Fruit fly (Drosophila melanogaster): ENCODE measurements around the gene CG13073.

The CG13073 gene

dm6 chr3L:16167723-16168386, 49.2 kb downstream of the CG13073 start (continued):
- TF ChIP-seq Lpt (GFP tag; optimal IDR thresholded peaks at IDR 0.05) (no peak), zen2 (GFP tag; IDR thresholded peaks at IDR 0.05; ENCODE audit: partially characterized antibody) (no peak), nom (GFP tag; optimal IDR thresholded peaks at IDR 0.05) (peak; percentile 0), gem (tag; optimal IDR thresholded peaks at IDR 0.05) (peak; percentile 9), CG3726 (GFP tag; IDR thresholded peaks at IDR 0.05) (no peak), Side (GFP tag; optimal IDR thresholded peaks at IDR 0.05) (no peak), gfzf (GFP tag; optimal IDR thresholded peaks at IDR 0.05) (no peak), CG8478 (optimal IDR thresholded peaks at IDR 0.05) (no peak)

DNA sequence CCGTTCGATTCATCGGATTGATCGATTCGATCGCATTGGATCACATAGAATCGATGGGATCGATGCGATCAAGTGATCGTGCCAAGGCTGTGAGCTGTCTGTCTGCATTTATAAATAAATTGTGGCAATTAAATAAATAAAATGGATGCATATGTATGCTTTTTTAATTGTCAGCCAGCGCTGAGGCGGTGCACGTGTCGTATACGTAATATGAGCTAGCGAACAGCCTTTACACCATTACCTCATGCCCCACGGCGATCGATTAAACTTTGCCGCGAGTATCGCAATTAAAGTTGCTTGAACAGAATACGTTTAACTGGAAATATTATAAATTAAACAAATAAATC, 50.1 kb downstream of the CG13073 start:
- TF ChIP-seq CG7963 (GFP tag; IDR thresholded peaks at IDR 0.05; ENCODE audit: partially characterized antibody) (0 out of 3 replicates have a peak, but pooled peaks have one; percentile 11), CG1529 (GFP tag; optimal IDR thresholded peaks at IDR 0.05) (no peak), Med (GFP tag) (peak; percentile 15)

DNA sequence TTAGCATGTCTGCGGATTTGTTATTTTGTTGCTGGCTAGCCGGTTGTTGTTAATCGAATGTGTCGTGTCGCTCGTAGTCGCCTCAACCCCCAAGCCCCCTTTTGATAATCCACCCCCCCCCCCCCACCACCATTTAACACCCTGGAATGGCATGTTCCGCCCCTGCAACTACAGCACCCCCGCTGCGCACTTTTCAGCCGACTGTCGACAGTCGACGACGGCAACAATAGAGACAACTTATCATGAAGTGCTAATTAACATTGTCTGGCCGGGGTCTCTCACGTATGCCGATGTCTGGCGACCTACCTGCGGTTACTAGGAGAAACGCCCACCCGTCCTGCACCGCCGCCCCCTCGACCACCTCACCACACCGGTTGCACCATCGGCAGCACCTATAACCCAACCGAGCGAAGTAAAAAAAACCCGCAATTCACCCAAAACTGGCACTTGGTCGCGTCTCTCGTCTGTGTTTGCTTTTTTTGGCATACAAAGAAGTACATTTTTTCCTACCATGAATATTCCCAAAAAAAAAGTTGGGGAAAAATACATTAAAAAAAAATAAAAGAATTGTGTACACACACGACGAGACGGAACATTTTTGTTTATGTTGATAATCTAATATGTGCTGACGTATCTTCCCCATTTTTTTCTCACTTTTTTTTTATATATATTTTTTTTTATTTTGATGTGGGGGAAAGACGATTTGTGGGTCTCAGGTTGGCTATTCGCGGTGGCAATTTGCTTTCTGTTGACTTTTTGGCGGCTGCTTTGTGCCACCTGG, 50.7 kb downstream of the CG13073 start:
- TF ChIP-seq sqz (GFP tag; optimal IDR thresholded peaks at IDR 0.05): peak; percentile 82
- TF ChIP-seq unc-4 (GFP tag; IDR thresholded peaks at IDR 0.05; ENCODE audit: partially characterized antibody): no peak
- no peak for TF ChIP-seq Blimp-1 (GFP tag; optimal IDR thresholded peaks at IDR 0.05)
- peak; percentile 91 for TF ChIP-seq crol (GFP tag; IDR thresholded peaks at IDR 0.05)
- TF ChIP-seq CG17359 (tag; optimal IDR thresholded peaks at IDR 0.05): peak; percentile 31
- TF ChIP-seq CG7372 (GFP tag; IDR thresholded peaks at IDR 0.05): no peak
- TF ChIP-seq mam (GFP tag; optimal IDR thresholded peaks at IDR 0.05): no peak
- TF ChIP-seq vvl (GFP tag; IDR thresholded peaks at IDR 0.05): peak; percentile 21; the same call in 1 of the 2 replicates
- TF ChIP-seq ATbp (GFP tag; optimal IDR thresholded peaks at IDR 0.05): peak; percentile 30
- TF ChIP-seq BtbVII (GFP tag; optimal IDR thresholded peaks at IDR 0.05): peak; percentile 1
- TF ChIP-seq CG6813 (GFP tag; optimal IDR thresholded peaks at IDR 0.05): peak; percentile 2
- TF ChIP-seq Dip3 (GFP tag; optimal IDR thresholded peaks at IDR 0.05): no peak
- no peak for TF ChIP-seq CG8478 (optimal IDR thresholded peaks at IDR 0.05)
- TF ChIP-seq cwo (GFP tag; optimal IDR thresholded peaks at IDR 0.05): peak; percentile 45
- TF ChIP-seq CG10654 (GFP tag; optimal IDR thresholded peaks at IDR 0.05): no peak
- no peak for TF ChIP-seq CG15514 (GFP tag; optimal IDR thresholded peaks at IDR 0.05)
- TF ChIP-seq so (GFP tag; IDR thresholded peaks at IDR 0.05): 0 out of 3 replicates have a peak, but pooled peaks have one; percentile 31
- no peak for TF ChIP-seq slou (GFP tag; optimal IDR thresholded peaks at IDR 0.05)
- TF ChIP-seq CG2116 (GFP tag; optimal IDR thresholded peaks at IDR 0.05): no peak
- peak; percentile 19; the same call in 1 of the 2 replicates for TF ChIP-seq CG32772 (GFP tag; IDR thresholded peaks at IDR 0.05)
- TF ChIP-seq CG7745 (tag; optimal IDR thresholded peaks at IDR 0.05): no peak
- TF ChIP-seq Med (GFP tag): peak; percentile 67
- TF ChIP-seq vfl (GFP tag; optimal IDR thresholded peaks at IDR 0.05): no peak
- TF ChIP-seq otp (GFP tag; IDR thresholded peaks at IDR 0.05): peak; percentile 62; the same call in 2 of the 3 replicates
- TF ChIP-seq cato (GFP tag; optimal IDR thresholded peaks at IDR 0.05; ENCODE audit: borderline replicate concordance): no peak
- peak; percentile 27 for TF ChIP-seq sd (tag; optimal IDR thresholded peaks at IDR 0.05)
- 0 out of 2 replicates have a peak, but pooled peaks have one; percentile 23 for TF ChIP-seq toy (GFP tag; IDR thresholded peaks at IDR 0.05)
- TF ChIP-seq eve (GFP tag; optimal IDR thresholded peaks at IDR 0.05): no peak
- 0 out of 4 replicates have a peak, but pooled peaks have one; percentile 39 for TF ChIP-seq chinmo (GFP tag; IDR thresholded peaks at IDR 0.05; ENCODE audit: partially characterized antibody)
- TF ChIP-seq CG10959 (GFP tag; IDR thresholded peaks at IDR 0.05): no peak
- no peak for TF ChIP-seq NC2α (GFP tag; optimal IDR thresholded peaks at IDR 0.05)
- TF ChIP-seq Sox100B (GFP tag; optimal IDR thresholded peaks at IDR 0.05): peak; percentile 15
- TF ChIP-seq sna (GFP tag; IDR thresholded peaks at IDR 0.05; ENCODE audit: partially characterized antibody): 0 out of 2 replicates have a peak, but pooled peaks have one; percentile 37
- TF ChIP-seq CG2678 (tag; optimal IDR thresholded peaks at IDR 0.05): peak; percentile 41
- 0 out of 3 replicates have a peak, but pooled peaks have one; percentile 29 for TF ChIP-seq CG6175 (GFP tag; IDR thresholded peaks at IDR 0.05)

Measured in whole organism, embryonic.